Worm (Caenorhabditis elegans) whole organism, young adult: ENCODE measurements around the gene irld-15.

Experiments used
- C06A6.2 ChIP-seq: fragments of 200-800 bp; sonication (Bioruptor generic); conservative IDR thresholded peaks from 2 replicates; pipeline ENCODE4 v1.3.6; 2022; ENCODE audit warnings: missing genetic modification characterization, missing compliant biosample characterization
- dox-1 ChIP-seq: fragments of 200-800 bp; sonication (Bioruptor generic); IDR thresholded peaks from 2 replicates; pipeline ENCODE4 v1.3.6; 2022; ENCODE audit warnings: missing genetic modification reagents, missing genetic modification characterization, missing compliant biosample characterization
- let-607 ChIP-seq, 2 experiments: fragments of 200-800 bp in 1 of 2; sonication (Bioruptor generic) in 1 of 2; sonication (generic microtip) in 1 of 2; optimal IDR thresholded peaks; 2 replicates each; lab custom pipeline; 2016 to 2018; ENCODE audit warnings: mild to moderate bottlenecking in 2 of 2, missing compliant biosample characterization in 2 of 2, missing genetic modification characterization in 2 of 2, moderate library complexity in 2 of 2, missing genotype in 1 of 2

DNA sequence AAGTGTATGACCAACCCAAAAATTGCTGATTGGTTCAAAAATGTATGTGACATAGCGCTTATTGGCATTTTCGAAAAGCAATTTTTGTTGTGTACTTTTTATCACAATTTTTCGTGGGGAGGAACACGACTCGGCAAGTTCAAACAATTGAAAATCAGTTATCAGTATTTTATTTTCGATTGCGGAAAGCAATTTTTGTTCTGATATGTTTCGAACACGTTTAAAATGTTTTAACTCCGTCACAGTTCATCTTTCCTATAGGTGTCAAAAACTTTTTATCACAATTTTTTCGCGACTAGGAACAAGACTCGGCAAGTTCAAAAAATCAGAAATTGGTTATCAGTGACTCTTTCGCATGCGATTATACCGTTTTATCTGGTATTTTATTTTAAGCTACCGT, 4.6 kb upstream of the irld-15 start:
- TF ChIP-seq dox-1 (GFP tag; lab: Robert Waterston, UW) = peak; percentile 73
- TF ChIP-seq C06A6.2 (GFP tag; lab: Robert Waterston, UW) = no peak
- peak; percentile 70 to 82 for TF ChIP-seq let-607 (tag; optimal IDR thresholded peaks at IDR 0.05; lab: Kevin White, UChicago)
